Fruit fly (Drosophila melanogaster): ENCODE results near the gene GABA-B-R3.

GABA-B-R3 gene

dm6 chr2L:734120-734519, 15.6 kb upstream of the GABA-B-R3 start:
- TF ChIP-seq sage (GFP tag; optimal IDR thresholded peaks at IDR 0.05) (no peak), Abd-B (GFP tag; optimal IDR thresholded peaks at IDR 0.05) (no peak), Vsx2 (GFP tag; optimal IDR thresholded peaks at IDR 0.05; ENCODE audit: partially characterized antibody) (no peak), N (GFP tag; optimal IDR thresholded peaks at IDR 0.05) (no peak), brk (GFP tag; optimal IDR thresholded peaks at IDR 0.05) (no peak), h (GFP tag; optimal IDR thresholded peaks at IDR 0.05) (no peak), Hnf4 (GFP tag; optimal IDR thresholded peaks at IDR 0.05) (no peak), br (GFP tag; optimal IDR thresholded peaks at IDR 0.05) (no peak), CG9705 (GFP tag; optimal IDR thresholded peaks at IDR 0.05) (no peak), Mio (GFP tag; optimal IDR thresholded peaks at IDR 0.05) (no peak), Myc (optimal IDR thresholded peaks at IDR 0.05) (no peak), CrebA (GFP tag; optimal IDR thresholded peaks at IDR 0.05; ENCODE audit: borderline replicate concordance) (no peak), Jra (GFP tag; optimal IDR thresholded peaks at IDR 0.05) (no peak), Dfd (GFP tag; optimal IDR thresholded peaks at IDR 0.05) (no peak), pan (optimal IDR thresholded peaks at IDR 0.05) (no peak)

dm6 chr2L:735772-736171, 14.0 kb upstream of the GABA-B-R3 start:
- TF ChIP-seq h (GFP tag; optimal IDR thresholded peaks at IDR 0.05) (no peak), dsf (GFP tag; optimal IDR thresholded peaks at IDR 0.05; ENCODE audit: borderline replicate concordance) (no peak), rgr (GFP tag; optimal IDR thresholded peaks at IDR 0.05) (no peak), N (GFP tag; optimal IDR thresholded peaks at IDR 0.05) (no peak), Dif (GFP tag; optimal IDR thresholded peaks at IDR 0.05; ENCODE audit: partially characterized antibody) (no peak), Jra (GFP tag; optimal IDR thresholded peaks at IDR 0.05) (no peak), CG32264 (GFP tag; optimal IDR thresholded peaks at IDR 0.05) (no peak), Hr83 (GFP tag; optimal IDR thresholded peaks at IDR 0.05; ENCODE audit: poor library complexity, severe bottlenecking) (no peak)

- TF ChIP-seq Abd-B (GFP tag; optimal IDR thresholded peaks at IDR 0.05) = no peak
- TF ChIP-seq Myc (optimal IDR thresholded peaks at IDR 0.05) = peak; percentile 13
- TF ChIP-seq Hr83 (GFP tag; optimal IDR thresholded peaks at IDR 0.05; ENCODE audit: poor library complexity, severe bottlenecking) = no peak
- TF ChIP-seq N (GFP tag; optimal IDR thresholded peaks at IDR 0.05) = peak; percentile 61
Observed at dm6 chr2L:740031-740430, 9.7 kb upstream of the GABA-B-R3 start.

- TF ChIP-seq Dif (GFP tag; optimal IDR thresholded peaks at IDR 0.05; ENCODE audit: partially characterized antibody) (no peak), Myc (optimal IDR thresholded peaks at IDR 0.05) (no peak), Hr83 (GFP tag; optimal IDR thresholded peaks at IDR 0.05; ENCODE audit: poor library complexity, severe bottlenecking) (no peak), pan (optimal IDR thresholded peaks at IDR 0.05) (no peak), HLH106 (tag; optimal IDR thresholded peaks at IDR 0.05) (no peak), Rel (GFP tag; optimal IDR thresholded peaks at IDR 0.05) (no peak), Rel (tag; optimal IDR thresholded peaks at IDR 0.05) (no peak), Hnf4 (GFP tag; optimal IDR thresholded peaks at IDR 0.05) (no peak), Sp1 (GFP tag; optimal IDR thresholded peaks at IDR 0.05) (no peak), h (GFP tag; optimal IDR thresholded peaks at IDR 0.05) (no peak), lola (GFP tag; optimal IDR thresholded peaks at IDR 0.05) (no peak), Dfd (GFP tag; optimal IDR thresholded peaks at IDR 0.05) (no peak), GATAd (GFP tag; optimal IDR thresholded peaks at IDR 0.05) (no peak), CG9705 (GFP tag; optimal IDR thresholded peaks at IDR 0.05) (no peak), dmrt93B (GFP tag; optimal IDR thresholded peaks at IDR 0.05) (no peak)
Observed at dm6 chr2L:744295-744694, 5.5 kb upstream of the GABA-B-R3 start, which contains the start of gene Eaat2. Gene Eaat2 (minus strand): TSS chr2L:744395.

dm6 chr2L:745785-746184, 4.0 kb upstream of the GABA-B-R3 start:
- TF ChIP-seq HLH106 (tag; optimal IDR thresholded peaks at IDR 0.05) (no peak), h (GFP tag; optimal IDR thresholded peaks at IDR 0.05) (no peak), rgr (GFP tag; optimal IDR thresholded peaks at IDR 0.05) (no peak), sv (GFP tag; optimal IDR thresholded peaks at IDR 0.05) (no peak), CG9705 (GFP tag; optimal IDR thresholded peaks at IDR 0.05) (no peak), Sp1 (GFP tag; optimal IDR thresholded peaks at IDR 0.05) (no peak), Rel (GFP tag; optimal IDR thresholded peaks at IDR 0.05) (no peak), Rel (tag; optimal IDR thresholded peaks at IDR 0.05) (no peak), CG32264 (GFP tag; optimal IDR thresholded peaks at IDR 0.05) (no peak), Jra (GFP tag; optimal IDR thresholded peaks at IDR 0.05) (no peak), pan (optimal IDR thresholded peaks at IDR 0.05) (no peak), Hr78 (GFP tag; optimal IDR thresholded peaks at IDR 0.05) (no peak)

dm6 chr2L:750299-750698, 554 bp downstream of the GABA-B-R3 start:
- TF ChIP-seq dmrt93B (GFP tag; optimal IDR thresholded peaks at IDR 0.05) (no peak), fru (GFP tag; optimal IDR thresholded peaks at IDR 0.05) (no peak), h (GFP tag; optimal IDR thresholded peaks at IDR 0.05) (no peak), ey (GFP tag; optimal IDR thresholded peaks at IDR 0.05) (no peak), rgr (GFP tag; optimal IDR thresholded peaks at IDR 0.05) (no peak), OdsH (GFP tag; optimal IDR thresholded peaks at IDR 0.05) (no peak), woc (GFP tag; optimal IDR thresholded peaks at IDR 0.05) (no peak), foxo (GFP tag; optimal IDR thresholded peaks at IDR 0.05) (no peak), sv (GFP tag; optimal IDR thresholded peaks at IDR 0.05) (no peak), N (GFP tag; optimal IDR thresholded peaks at IDR 0.05) (no peak), br (GFP tag; optimal IDR thresholded peaks at IDR 0.05) (no peak), Dif (GFP tag; optimal IDR thresholded peaks at IDR 0.05; ENCODE audit: partially characterized antibody) (no peak), Abd-B (GFP tag; optimal IDR thresholded peaks at IDR 0.05) (no peak), Rel (GFP tag; optimal IDR thresholded peaks at IDR 0.05) (no peak), Rel (tag; optimal IDR thresholded peaks at IDR 0.05) (no peak), Dfd (GFP tag; optimal IDR thresholded peaks at IDR 0.05) (no peak), Myc (optimal IDR thresholded peaks at IDR 0.05) (no peak), pan (optimal IDR thresholded peaks at IDR 0.05) (no peak), Hr78 (GFP tag; optimal IDR thresholded peaks at IDR 0.05) (no peak), usp (GFP tag; optimal IDR thresholded peaks at IDR 0.05) (no peak)
